Comparison of ENCODE assay signal across 2 worm cellular contexts in the genomic region with DNA sequence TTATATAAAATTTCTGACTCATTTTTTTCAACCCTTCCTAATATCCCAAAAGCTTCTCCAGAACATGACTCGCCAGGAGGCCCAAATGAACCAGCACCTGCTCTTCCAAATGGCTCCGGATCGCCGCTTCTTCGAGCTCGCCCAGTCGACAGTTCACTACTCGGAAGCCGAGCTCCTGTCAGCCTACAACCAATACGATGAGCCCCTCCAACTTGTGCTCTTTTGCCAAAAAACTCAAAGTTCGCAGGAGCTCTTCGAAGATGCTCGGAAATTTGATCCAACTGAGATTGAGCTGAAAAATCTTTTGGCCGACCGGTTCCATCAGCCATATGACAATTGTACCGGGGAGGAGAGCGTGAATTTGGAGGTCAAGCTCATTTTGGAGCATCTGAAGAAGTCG.
TF ChIP-seq lines count a peak whose summit lies in the region.

No protein-coding gene starts in this region.

TF ChIP-seq in whole organism, L4 larva, 104 proteins besides CTCF, POLR2A, EP300 and RAD21:
- no peak for TF ChIP-seq ceh-44 (GFP tag; IDR thresholded peaks at IDR 0.05; lab: Robert Waterston, UW)
- TF ChIP-seq egl-43 (GFP tag; IDR thresholded peaks at IDR 0.05; lab: Robert Waterston, UW), result 0 out of 2 replicates have a peak, but pooled peaks have one; percentile 3
- peak; percentile 56; the same call in 1 of the 2 replicates for TF ChIP-seq set-16 (GFP tag; IDR thresholded peaks at IDR 0.05; lab: Robert Waterston, UW)

TF ChIP-seq in whole organism, young adult, 124 proteins besides CTCF, POLR2A, EP300 and RAD21:
- TF ChIP-seq mel-28 (tag; optimal IDR thresholded peaks at IDR 0.05; lab: Kevin White, UChicago; ENCODE audit: borderline replicate concordance) (no peak), F37B4.10 (GFP tag; IDR thresholded peaks at IDR 0.05; lab: Robert Waterston, UW) (no peak), F52B5.7 (tag; optimal IDR thresholded peaks at IDR 0.05; lab: Kevin White, UChicago) (no peak), zfh-2 (GFP tag; conservative IDR thresholded peaks at IDR 0.05; lab: Robert Waterston, UW) (peak; percentile 71), sea-2 (GFP tag; IDR thresholded peaks at IDR 0.05; lab: Robert Waterston, UW) (no peak)
TF ChIP-seq in whole organism, young adult: peak in this region for 1.
